Fruit fly (Drosophila melanogaster): Measurements from ENCODE around the gene CG33777.

DNA sequence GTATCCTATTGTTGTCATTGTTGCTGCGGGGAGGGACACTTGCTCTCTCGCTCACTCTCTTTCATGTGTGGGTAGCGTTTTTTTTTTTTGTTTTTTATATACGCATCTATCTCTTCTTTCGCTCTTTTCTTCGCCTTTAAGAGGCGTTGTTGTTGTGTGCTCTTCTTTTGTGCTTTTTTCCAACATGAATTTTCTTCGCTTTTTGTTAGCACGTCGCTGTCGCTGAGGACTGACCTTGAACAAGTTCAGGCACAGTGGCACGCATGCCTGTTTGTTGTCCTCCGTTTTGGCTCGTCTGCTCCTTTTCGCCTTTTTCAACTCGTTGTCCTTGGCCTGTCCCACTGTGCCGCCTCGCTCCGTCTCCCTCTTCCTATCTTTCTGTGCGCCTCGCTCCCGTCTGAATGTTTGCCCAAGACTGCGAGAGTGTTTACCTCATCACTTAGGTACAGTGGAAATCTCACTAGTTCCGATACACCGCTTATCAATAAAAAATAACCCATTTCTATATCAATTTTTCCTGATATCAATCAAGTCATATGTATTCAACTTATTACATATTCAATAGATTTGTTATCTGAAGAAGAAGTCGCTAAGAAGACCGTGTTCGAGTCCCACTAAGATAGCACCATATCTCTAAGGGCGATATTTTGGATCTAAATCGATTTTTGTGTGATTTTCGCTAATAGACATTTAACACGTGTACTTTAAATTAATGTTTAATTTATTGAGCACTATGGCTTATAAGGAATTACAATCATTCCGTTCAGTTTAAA is 11.8 kb downstream of the CG33777 start:
- TF ChIP-seq CG8478 (optimal IDR thresholded peaks at IDR 0.05) (no peak), CTCF (optimal IDR thresholded peaks at IDR 0.05) (no peak)

Measured in S2 (cell line).